Worm (Caenorhabditis elegans): Measurements from ENCODE around the gene dpy-6.

Gene dpy-6

ce11 chrX:8417727-8418126 lies 37.7 kb downstream of the dpy-6 start (continued):
- TF ChIP-seq ceh-44 (GFP tag; IDR thresholded peaks at IDR 0.05) (no peak), daf-19 (GFP tag; conservative IDR thresholded peaks at IDR 0.05) (no peak), F26F4.8 (GFP tag; conservative IDR thresholded peaks at IDR 0.05) (0 out of 2 replicates have a peak, but pooled peaks have one; percentile 57), arid-1 (GFP tag; conservative IDR thresholded peaks at IDR 0.05) (no peak), ceh-82 (tag; optimal IDR thresholded peaks at IDR 0.05) (no peak), snpc-1.2 (GFP tag; IDR thresholded peaks at IDR 0.05) (peak; percentile 67), unc-39 (tag; optimal IDR thresholded peaks at IDR 0.05) (no peak), hif-1 (tag; optimal IDR thresholded peaks at IDR 0.05) (no peak), ZK337.2 (GFP tag; IDR thresholded peaks at IDR 0.05) (no peak), dmd-9 (GFP tag; IDR thresholded peaks at IDR 0.05) (no peak), ceh-20 (GFP tag; IDR thresholded peaks at IDR 0.05) (no peak), nhr-28 (tag; optimal IDR thresholded peaks at IDR 0.05) (no peak), cey-2 (tag; optimal IDR thresholded peaks at IDR 0.05; ENCODE audit: borderline replicate concordance, insufficient read depth) (no peak), egl-43 (GFP tag; IDR thresholded peaks at IDR 0.05) (peak; percentile 66; the same call in 1 of the 2 replicates), unc-62 (GFP tag; optimal IDR thresholded peaks at IDR 0.05 in 1 of 2) (peak in 1 of 2 experiments; percentile 23), unc-62 (tag; optimal IDR thresholded peaks at IDR 0.05) (no peak), nhr-77 (tag; optimal IDR thresholded peaks at IDR 0.05) (no peak), fos-1 (tag; optimal IDR thresholded peaks at IDR 0.05) (no peak), mdt-29 (GFP tag; IDR thresholded peaks at IDR 0.05) (0 out of 2 replicates have a peak, but pooled peaks have one; percentile 21), lsy-2 (tag; optimal IDR thresholded peaks at IDR 0.05) (no peak), fkh-10 (GFP tag; optimal IDR thresholded peaks at IDR 0.05) (no peak), nhr-237 (tag; optimal IDR thresholded peaks at IDR 0.05) (no peak), dpl-1 (GFP tag; optimal IDR thresholded peaks at IDR 0.05) (no peak), nhr-25 (tag; optimal IDR thresholded peaks at IDR 0.05; ENCODE audit: borderline replicate concordance, insufficient read depth) (no peak), zfp-2 (tag; optimal IDR thresholded peaks at IDR 0.05) (no peak), madf-9 (GFP tag; conservative IDR thresholded peaks at IDR 0.05) (0 out of 2 replicates have a peak, but pooled peaks have one; percentile 29), nhr-10 (tag; optimal IDR thresholded peaks at IDR 0.05) (no peak), aha-1 (tag) (peak; percentile 72), mdl-1 (tag; optimal IDR thresholded peaks at IDR 0.05) (no peak), pqm-1 (tag; optimal IDR thresholded peaks at IDR 0.05) (no peak), lin-15B (tag; optimal IDR thresholded peaks at IDR 0.05) (no peak), mes-2 (tag; optimal IDR thresholded peaks at IDR 0.05; ENCODE audit: poor library complexity, severe bottlenecking) (peak; percentile 38), nhr-41 (GFP tag; IDR thresholded peaks at IDR 0.05) (no peak), aly-2 (tag; optimal IDR thresholded peaks at IDR 0.05) (no peak), nhr-76 (tag; optimal IDR thresholded peaks at IDR 0.05) (no peak), nhr-48 (tag; optimal IDR thresholded peaks at IDR 0.05) (no peak), mxl-2 (GFP tag; conservative IDR thresholded peaks at IDR 0.05) (no peak), ceh-28 (tag; optimal IDR thresholded peaks at IDR 0.05) (no peak), unc-130 (GFP tag; optimal IDR thresholded peaks at IDR 0.05) (no peak), zfp-3 (GFP tag; conservative IDR thresholded peaks at IDR 0.05) (no peak), dmd-6 (GFP tag; IDR thresholded peaks at IDR 0.05) (no peak; the same call in 1 of the 2 replicates), F49E8.2 (tag; optimal IDR thresholded peaks at IDR 0.05; ENCODE audit: borderline replicate concordance) (no peak), lin-13 (GFP tag; optimal IDR thresholded peaks at IDR 0.05) (no peak), lin-1 (GFP tag; IDR thresholded peaks at IDR 0.05) (no peak), ztf-11 (tag; optimal IDR thresholded peaks at IDR 0.05) (no peak), Y75B8A.6 (GFP tag; IDR thresholded peaks at IDR 0.05) (no peak), ama-1 (optimal IDR thresholded peaks at IDR 0.05) (no peak), skn-1 (tag; optimal IDR thresholded peaks at IDR 0.05) (no peak), T26A8.4 (GFP tag; IDR thresholded peaks at IDR 0.05) (no peak), lir-3 (tag; optimal IDR thresholded peaks at IDR 0.05) (no peak), daf-12 (tag; optimal IDR thresholded peaks at IDR 0.05) (no peak), hlh-11 (tag; optimal IDR thresholded peaks at IDR 0.05) (no peak)

Measured in whole organism, L4 larva.